Worm (Caenorhabditis elegans) whole organism, late embryonic: ENCODE measurements around the gene lido-7.
A peak's percentile ranks its signal among the peaks of the same experiment; 100 is the strongest.

Source experiments
- F13H6.1 ChIP-seq: sonication (generic microtip); optimal IDR thresholded peaks from 2 replicates; lab custom pipeline; 2016; ENCODE audit warnings: missing genetic modification characterization, missing compliant biosample characterization
- K09A11.1 ChIP-seq: sonication (generic microtip); optimal IDR thresholded peaks from 2 replicates; lab custom pipeline; 2017; ENCODE audit warnings: antibody characterized with exemption, mild to moderate bottlenecking, missing genetic modification characterization, missing compliant biosample characterization; ENCODE audit not compliant: insufficient read depth
- T23F11.4 ChIP-seq: fragments of 200-800 bp; sonication (Bioruptor generic); optimal IDR thresholded peaks from 2 replicates; lab custom pipeline; 2018; ENCODE audit warnings: mild to moderate bottlenecking, missing genetic modification characterization, missing compliant biosample characterization
- ahr-1 ChIP-seq: sonication (generic microtip); optimal IDR thresholded peaks from 2 replicates; lab custom pipeline; 2016; ENCODE audit warnings: missing genetic modification characterization, missing compliant biosample characterization
- ama-1 ChIP-seq: fragments of 150-350 bp; optimal IDR thresholded peaks from 2 replicates; lab custom pipeline; 2014
- ceh-2 ChIP-seq: sonication (generic microtip); optimal IDR thresholded peaks from 2 replicates; lab custom pipeline; 2016; ENCODE audit warnings: missing genotype, missing genetic modification characterization, missing compliant biosample characterization
- ceh-22 ChIP-seq: sonication (generic microtip); optimal IDR thresholded peaks from 2 replicates; lab custom pipeline; 2017; ENCODE audit warnings: missing biosample characterization, missing genetic modification characterization
- ceh-24 ChIP-seq: sonication (generic microtip); optimal IDR thresholded peaks from 2 replicates; lab custom pipeline; 2016; ENCODE audit warnings: mild to moderate bottlenecking, missing genetic modification characterization, missing compliant biosample characterization
- ceh-31 ChIP-seq: sonication (generic microtip); optimal IDR thresholded peaks from 2 replicates; lab custom pipeline; 2016; ENCODE audit warnings: missing genetic modification characterization, missing compliant biosample characterization
- ceh-48 ChIP-seq: sonication (generic microtip); optimal IDR thresholded peaks from 2 replicates; lab custom pipeline; 2016; ENCODE audit warnings: missing genetic modification characterization, inconsistent platforms, missing compliant biosample characterization
- ceh-6 ChIP-seq: fragments of 200-800 bp; sonication (Bioruptor generic); optimal IDR thresholded peaks from 2 replicates; lab custom pipeline; 2018; ENCODE audit warnings: mild to moderate bottlenecking, missing genetic modification characterization, missing compliant biosample characterization
- ceh-9 ChIP-seq: sonication (generic microtip); optimal IDR thresholded peaks from 2 replicates; lab custom pipeline; 2016; ENCODE audit warnings: mild to moderate bottlenecking, missing genetic modification characterization, inconsistent platforms, missing compliant biosample characterization
- che-1 ChIP-seq: sonication (generic microtip); optimal IDR thresholded peaks from 2 replicates; lab custom pipeline; 2016; ENCODE audit warnings: mild to moderate bottlenecking, missing genetic modification characterization, missing compliant biosample characterization
- ets-4 ChIP-seq: sonication (generic microtip); optimal IDR thresholded peaks from 2 replicates; lab custom pipeline; 2016; ENCODE audit warnings: missing genetic modification characterization, missing compliant biosample characterization
- eyg-1 ChIP-seq: sonication (generic microtip); optimal IDR thresholded peaks from 2 replicates; lab custom pipeline; 2016; ENCODE audit warnings: missing genotype, missing genetic modification characterization, missing compliant biosample characterization
- fkh-10 ChIP-seq: fragments of 150-350 bp; optimal IDR thresholded peaks from 2 replicates; lab custom pipeline; 2014; ENCODE audit warnings: missing biosample characterization, missing genetic modification reagents, missing genetic modification characterization
- hlh-15 ChIP-seq: sonication (generic microtip); optimal IDR thresholded peaks from 2 replicates; lab custom pipeline; 2016; ENCODE audit warnings: missing genetic modification characterization, missing compliant biosample characterization
- hlh-6 ChIP-seq: sonication (generic microtip); optimal IDR thresholded peaks from 2 replicates; lab custom pipeline; 2016; ENCODE audit warnings: missing genotype, missing genetic modification characterization, missing compliant biosample characterization
- lin-11 ChIP-seq: fragments of 200-800 bp; sonication (Bioruptor generic); optimal IDR thresholded peaks from 2 replicates; lab custom pipeline; 2018; ENCODE audit warnings: mild to moderate bottlenecking, missing genetic modification characterization, missing compliant biosample characterization
- madf-2 ChIP-seq: sonication (generic microtip); optimal IDR thresholded peaks from 2 replicates; lab custom pipeline; 2017; ENCODE audit warnings: missing genetic modification characterization, missing compliant biosample characterization
- nhr-11 ChIP-seq: fragments of 150-350 bp; optimal IDR thresholded peaks from 2 replicates; lab custom pipeline; 2014; ENCODE audit warnings: missing biosample characterization, missing genetic modification characterization
- npax-4 ChIP-seq: sonication (generic microtip); optimal IDR thresholded peaks from 2 replicates; lab custom pipeline; 2016; ENCODE audit warnings: missing genetic modification characterization, missing compliant biosample characterization
- odd-2 ChIP-seq: sonication (generic microtip); optimal IDR thresholded peaks from 2 replicates; lab custom pipeline; 2017; ENCODE audit warnings: antibody characterized with exemption, mild to moderate bottlenecking, missing genetic modification characterization, missing compliant biosample characterization
- pag-3 ChIP-seq: sonication (generic microtip); optimal IDR thresholded peaks from 2 replicates; lab custom pipeline; 2016; ENCODE audit warnings: missing compliant biosample characterization, missing genetic modification characterization, borderline replicate concordance
- pat-9 ChIP-seq: fragments of 200-800 bp; sonication (Bioruptor generic); optimal IDR thresholded peaks from 2 replicates; lab custom pipeline; 2018; ENCODE audit warnings: mild to moderate bottlenecking, missing genetic modification characterization, moderate library complexity, missing compliant biosample characterization
- pha-4 ChIP-seq: fragments of 150-350 bp; optimal IDR thresholded peaks from 2 replicates; lab custom pipeline; 2018; ENCODE audit warnings: missing biosample characterization, missing genetic modification reagents, missing genetic modification characterization
- pqm-1 ChIP-seq: sonication (generic microtip); optimal IDR thresholded peaks from 2 replicates; lab custom pipeline; 2016; ENCODE audit warnings: missing genetic modification characterization, missing compliant biosample characterization
- pros-1 ChIP-seq: fragments of 150-350 bp; optimal IDR thresholded peaks from 2 replicates; lab custom pipeline; 2014; ENCODE audit warnings: missing biosample characterization, missing genetic modification reagents, missing genetic modification characterization
- ref-2 ChIP-seq: sonication (generic microtip); optimal IDR thresholded peaks from 2 replicates; lab custom pipeline; 2016; ENCODE audit warnings: missing genetic modification characterization, missing compliant biosample characterization
- rnt-1 ChIP-seq: sonication (generic microtip); optimal IDR thresholded peaks from 2 replicates; lab custom pipeline; 2016; ENCODE audit warnings: missing genetic modification characterization, missing compliant biosample characterization
- sdc-2 ChIP-seq: sonication (generic microtip); optimal IDR thresholded peaks from 2 replicates; lab custom pipeline; 2016; ENCODE audit warnings: missing genotype, missing genetic modification characterization, missing compliant biosample characterization
- sox-2 ChIP-seq: fragments of 200-800 bp; sonication (Bioruptor generic); IDR thresholded peaks from 2 replicates; pipeline ENCODE4 v1.3.6; 2022; ENCODE audit warnings: missing genetic modification reagents, missing genetic modification characterization, missing compliant biosample characterization
- unc-42 ChIP-seq: sonication (generic microtip); optimal IDR thresholded peaks from 2 replicates; lab custom pipeline; 2016; ENCODE audit warnings: missing genotype, missing genetic modification characterization, missing compliant biosample characterization
- unc-55 ChIP-seq: sonication (generic microtip); optimal IDR thresholded peaks from 2 replicates; lab custom pipeline; 2017; ENCODE audit warnings: missing biosample characterization, missing genetic modification reagents, missing genetic modification characterization
- unc-86 ChIP-seq: sonication (generic microtip); optimal IDR thresholded peaks from 2 replicates; lab custom pipeline; 2016; ENCODE audit warnings: missing genetic modification characterization, missing compliant biosample characterization
- zip-5 ChIP-seq: sonication (generic microtip); optimal IDR thresholded peaks from 2 replicates; lab custom pipeline; 2016; ENCODE audit warnings: missing genetic modification characterization, missing compliant biosample characterization

lido-7 gene

ce11 chrII:2991555-2992083 lies 3.5 kb downstream of the lido-7 start, which contains the start of gene K08A2.2 (continued):
- no peak for TF ChIP-seq lin-11 (tag; lab: Kevin White, UChicago)

ce11 chrII:2992300-2992699 lies 4.2 kb downstream of the lido-7 start:
- TF ChIP-seq npax-4 (tag; lab: Kevin White, UChicago) (no peak), ceh-31 (peak; percentile 51)
- TF ChIP-seq, all 69 proteins: peak for 1

ce11 chrII:2994590-2995392 lies 6.7 kb downstream of the lido-7 start:
- TF ChIP-seq hlh-6 (tag; lab: Kevin White, UChicago): no peak
- no peak for TF ChIP-seq odd-2 (tag; lab: Kevin White, UChicago)
- peak; percentile 32 for TF ChIP-seq pat-9 (tag; lab: Kevin White, UChicago)
- TF ChIP-seq K09A11.1: no peak
- no peak for TF ChIP-seq ceh-2 (tag; lab: Kevin White, UChicago)
- no peak for TF ChIP-seq pha-4 (tag; lab: Kevin White, UChicago)
- no peak for TF ChIP-seq ceh-9 (tag; lab: Kevin White, UChicago)
- no peak for TF ChIP-seq zip-5 (tag; lab: Kevin White, UChicago)
- TF ChIP-seq pqm-1 (tag; lab: Kevin White, UChicago): no peak
- no peak for TF ChIP-seq ceh-24 (tag; lab: Kevin White, UChicago)
- no peak for TF ChIP-seq eyg-1 (tag; lab: Kevin White, UChicago)
- no peak for TF ChIP-seq fkh-10 (GFP tag; lab: Kevin White, UChicago)
- no peak for TF ChIP-seq ets-4 (tag; lab: Kevin White, UChicago)
- TF ChIP-seq che-1 (tag; lab: Kevin White, UChicago): no peak
- TF ChIP-seq ceh-6: no peak
- TF ChIP-seq unc-42: no peak
- no peak for TF ChIP-seq ref-2 (tag; lab: Kevin White, UChicago)
- TF ChIP-seq rnt-1 (tag; lab: Kevin White, UChicago): peak; percentile 23
- peak; percentile 98 for TF ChIP-seq unc-55 (GFP tag; lab: Kevin White, UChicago)
- TF ChIP-seq sox-2 (GFP tag; lab: Robert Waterston, UW): no peak

- TF ChIP-seq hlh-15 (tag; lab: Kevin White, UChicago) (no peak), pha-4 (tag; lab: Kevin White, UChicago) (no peak)
These were observed 8.6 kb downstream of the lido-7 start, which contains the start of gene lido-8 for ce11 chrII:2996721-2997120. Gene lido-8 (plus strand): TSS chrII:2997021.

ce11 chrII:2997828-2998441 lies 9.8 kb downstream of the lido-7 start:
- TF ChIP-seq sdc-2 (tag; lab: Kevin White, UChicago) (no peak), pag-3 (tag; lab: Kevin White, UChicago) (no peak), unc-86 (no peak), ceh-22 (no peak), sox-2 (GFP tag; lab: Robert Waterston, UW) (no peak), F13H6.1 (tag; lab: Kevin White, UChicago) (no peak), ama-1 (lab: Kevin White, UChicago) (no peak), pros-1 (no peak), nhr-11 (no peak), madf-2 (tag; lab: Kevin White, UChicago) (no peak), ahr-1 (tag; lab: Kevin White, UChicago) (no peak), pha-4 (tag; lab: Kevin White, UChicago) (no peak), odd-2 (tag; lab: Kevin White, UChicago) (no peak), ceh-2 (tag; lab: Kevin White, UChicago) (no peak), T23F11.4 (GFP tag; lab: Kevin White, UChicago) (no peak), ref-2 (tag; lab: Kevin White, UChicago) (no peak), ceh-48 (tag; lab: Kevin White, UChicago) (no peak), unc-42 (no peak)
